Fruit fly (Drosophila melanogaster): ENCODE results near the gene CG33969.

CG33969 gene

DNA sequence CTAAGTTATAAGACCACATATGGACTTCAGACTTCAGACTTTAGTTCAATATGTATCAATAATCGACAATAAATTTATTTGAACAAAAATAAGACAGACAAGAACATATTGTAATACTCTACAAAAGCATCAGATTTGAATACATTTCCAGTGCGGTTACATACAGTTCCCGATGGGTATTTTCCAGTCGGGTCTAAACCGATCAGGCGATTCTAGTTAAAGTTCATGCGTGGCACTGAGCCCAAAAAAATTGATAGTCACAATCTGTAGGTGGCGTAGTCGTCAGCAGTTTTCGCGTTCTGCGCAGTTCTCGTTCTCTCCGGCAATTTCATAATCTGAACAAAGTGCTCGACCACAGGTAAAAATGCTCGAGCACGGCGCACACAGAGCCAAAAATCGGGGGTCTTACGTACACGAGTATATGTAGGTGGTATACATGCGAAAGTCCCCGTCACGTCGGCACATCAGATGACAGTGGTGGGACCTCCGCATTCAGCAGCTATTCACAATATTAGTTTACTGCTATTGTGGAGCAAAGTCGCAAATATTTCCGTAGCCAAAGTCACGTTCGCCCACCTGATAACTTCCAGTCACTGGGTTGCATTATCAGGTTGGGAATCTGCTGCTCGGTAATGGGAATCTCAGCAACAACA, 2.0 kb upstream of the CG33969 start:
- TF ChIP-seq Eip93F (GFP tag; optimal IDR thresholded peaks at IDR 0.05) (peak; percentile 5), CG6163 (GFP tag; IDR thresholded peaks at IDR 0.05) (no peak), dac (GFP tag; optimal IDR thresholded peaks at IDR 0.05) (no peak), CG10631 (GFP tag; optimal IDR thresholded peaks at IDR 0.05) (no peak), CG31627 (GFP tag; optimal IDR thresholded peaks at IDR 0.05) (no peak), CG32006 (GFP tag; optimal IDR thresholded peaks at IDR 0.05) (no peak), Eip75B (GFP tag; optimal IDR thresholded peaks at IDR 0.05) (no peak), esn (GFP tag; optimal IDR thresholded peaks at IDR 0.05) (peak; percentile 38), Sox15 (GFP tag; optimal IDR thresholded peaks at IDR 0.05) (no peak), fkh (GFP tag; optimal IDR thresholded peaks at IDR 0.05) (no peak), net (GFP tag; optimal IDR thresholded peaks at IDR 0.05) (no peak), svp (GFP tag) (peak; percentile 73), achi (GFP tag; optimal IDR thresholded peaks at IDR 0.05) (no peak), CG8119 (GFP tag; IDR thresholded peaks at IDR 0.05) (no peak), CG9139 (GFP tag; optimal IDR thresholded peaks at IDR 0.05) (no peak), CG6808 (GFP tag; optimal IDR thresholded peaks at IDR 0.05) (no peak), Eip78C (GFP tag) (peak; percentile 66), cyc (GFP tag; optimal IDR thresholded peaks at IDR 0.05) (peak; percentile 3), Hr4 (GFP tag; optimal IDR thresholded peaks at IDR 0.05) (no peak), Blimp-1 (GFP tag; optimal IDR thresholded peaks at IDR 0.05) (no peak), Lpt (GFP tag; optimal IDR thresholded peaks at IDR 0.05) (no peak), Sox14 (GFP tag; optimal IDR thresholded peaks at IDR 0.05) (peak; percentile 11), CG1621 (tag; optimal IDR thresholded peaks at IDR 0.05) (no peak), CG4318 (GFP tag; optimal IDR thresholded peaks at IDR 0.05) (no peak), vri (GFP tag; optimal IDR thresholded peaks at IDR 0.05) (peak; percentile 91), CG8319 (GFP tag; optimal IDR thresholded peaks at IDR 0.05) (no peak), spab (GFP tag; optimal IDR thresholded peaks at IDR 0.05) (no peak), topi (GFP tag; optimal IDR thresholded peaks at IDR 0.05) (peak; percentile 26), acj6 (GFP tag; optimal IDR thresholded peaks at IDR 0.05) (no peak), Ets96B (tag; optimal IDR thresholded peaks at IDR 0.05) (no peak), lz (GFP tag; optimal IDR thresholded peaks at IDR 0.05) (peak; percentile 14), CG3032 (tag; optimal IDR thresholded peaks at IDR 0.05) (no peak), salr (GFP tag; optimal IDR thresholded peaks at IDR 0.05) (no peak), CG15336 (GFP tag; IDR thresholded peaks at IDR 0.05) (no peak), eg (GFP tag; IDR thresholded peaks at IDR 0.05) (no peak), CG16779 (tag; optimal IDR thresholded peaks at IDR 0.05) (no peak), Met (GFP tag; optimal IDR thresholded peaks at IDR 0.05) (peak; percentile 39), Hr39 (GFP tag; optimal IDR thresholded peaks at IDR 0.05) (no peak)

DNA sequence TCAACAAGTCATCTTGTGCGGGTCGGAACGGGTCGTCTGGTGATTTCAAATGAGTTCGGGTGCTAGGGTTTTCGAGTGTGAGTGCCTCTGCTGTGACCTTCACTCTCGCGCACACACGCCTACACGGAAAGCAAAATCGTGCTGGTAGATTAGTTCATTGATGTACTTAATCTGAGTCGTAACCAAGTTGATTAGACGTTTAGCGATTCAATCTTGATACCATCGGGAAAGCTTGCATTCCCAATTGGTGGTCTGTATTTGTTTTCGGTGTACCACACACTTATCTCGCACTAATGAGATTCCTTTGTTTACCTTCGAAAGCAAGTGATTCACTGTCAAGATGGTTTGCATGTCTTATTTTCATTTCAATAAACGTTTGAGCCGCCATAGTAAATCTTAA, 4.4 kb downstream of the CG33969 start:
- TF ChIP-seq esn (GFP tag; optimal IDR thresholded peaks at IDR 0.05) (peak; percentile 26), CG10631 (GFP tag; optimal IDR thresholded peaks at IDR 0.05) (no peak), Smox (GFP tag; optimal IDR thresholded peaks at IDR 0.05) (no peak), fkh (GFP tag; optimal IDR thresholded peaks at IDR 0.05) (peak; percentile 51), Sox14 (GFP tag; optimal IDR thresholded peaks at IDR 0.05) (peak; percentile 16), CG8319 (GFP tag; optimal IDR thresholded peaks at IDR 0.05) (peak; percentile 3), svp (GFP tag) (peak; percentile 91), Hr39 (GFP tag; optimal IDR thresholded peaks at IDR 0.05) (peak; percentile 24), dsx (GFP tag; optimal IDR thresholded peaks at IDR 0.05; ENCODE audit: poor library complexity, severe bottlenecking) (no peak), Ets21C (GFP tag; optimal IDR thresholded peaks at IDR 0.05) (no peak), Blimp-1 (GFP tag; optimal IDR thresholded peaks at IDR 0.05) (no peak), CG4318 (GFP tag; optimal IDR thresholded peaks at IDR 0.05) (no peak), Eip78C (GFP tag) (peak; percentile 41), CG31627 (GFP tag; optimal IDR thresholded peaks at IDR 0.05) (peak; percentile 25), vri (GFP tag; optimal IDR thresholded peaks at IDR 0.05) (peak; percentile 63), CG6808 (GFP tag; optimal IDR thresholded peaks at IDR 0.05) (no peak), Gug (GFP tag; IDR thresholded peaks at IDR 0.05) (no peak), CG3919 (GFP tag; optimal IDR thresholded peaks at IDR 0.05) (no peak)

Measured in whole organism, prepupa.